Fruit fly (Drosophila melanogaster) whole organism, embryonic: ENCODE results near the gene Qsox2.

Experiments
- Awh ChIP-seq: fragments of 200-800 bp; sonication (Bioruptor generic); IDR thresholded peaks from 2 replicates; pipeline ENCODE4, ENCODE4 v1.3.6; 2022; ENCODE audit warnings: missing biosample characterization, missing genetic modification characterization
- B-H1 ChIP-seq: fragments of 200-800 bp; sonication (Bioruptor generic); IDR thresholded peaks from 3 replicates; pipeline ENCODE4 v1.3.6; 2022; ENCODE audit warnings: missing biosample characterization, missing genetic modification characterization
- CG10431 ChIP-seq: fragments of 200-800 bp; sonication (Bioruptor generic); optimal IDR thresholded peaks from 3 replicates; lab custom pipeline; 2018; ENCODE audit warnings: missing biosample characterization, mild to moderate bottlenecking, missing genetic modification characterization
- CG12942 ChIP-seq: fragments of 200-800 bp; sonication (Bioruptor generic); optimal IDR thresholded peaks from 3 replicates; lab custom pipeline; 2016; ENCODE audit warnings: missing biosample characterization, missing genetic modification characterization
- CG15479 ChIP-seq: fragments of 200-800 bp; sonication (Bioruptor generic); optimal IDR thresholded peaks from 3 replicates; lab custom pipeline; 2019; ENCODE audit warnings: missing biosample characterization, mild to moderate bottlenecking, missing genetic modification characterization, moderate library complexity
- CG15696 ChIP-seq: fragments of 200-800 bp; sonication (Bioruptor generic); optimal IDR thresholded peaks from 2 replicates; lab custom pipeline; 2019; ENCODE audit warnings: missing biosample characterization, mild to moderate bottlenecking, missing genetic modification characterization, moderate library complexity
- CG16815 ChIP-seq: fragments of 200-800 bp; sonication (Bioruptor generic); optimal IDR thresholded peaks from 3 replicates; lab custom pipeline; 2017; ENCODE audit warnings: missing biosample characterization, mild to moderate bottlenecking, missing genetic modification characterization
- CG17568 ChIP-seq: fragments of 200-800 bp; sonication (Bioruptor generic); optimal IDR thresholded peaks from 2 replicates; lab custom pipeline; 2018; ENCODE audit warnings: missing biosample characterization, mild to moderate bottlenecking, missing genetic modification characterization, moderate library complexity
- CG18599 ChIP-seq: fragments of 200-800 bp; sonication (Bioruptor generic); optimal IDR thresholded peaks from 3 replicates; lab custom pipeline; 2017; ENCODE audit warnings: missing biosample characterization, missing genetic modification characterization, mild to moderate bottlenecking, moderate library complexity, missing genetic modification reagents
- CG2116 ChIP-seq: fragments of 200-800 bp; sonication (Bioruptor generic); optimal IDR thresholded peaks from 3 replicates; lab custom pipeline; 2018; ENCODE audit warnings: missing biosample characterization, mild to moderate bottlenecking, missing genetic modification characterization
- CG2712 ChIP-seq: fragments of 200-800 bp; optimal IDR thresholded peaks from 3 replicates; lab custom pipeline; 2019; ENCODE audit warnings: missing biosample characterization, mild to moderate bottlenecking, missing genetic modification characterization, moderate library complexity
- CG3065 ChIP-seq: fragments of 200-800 bp; sonication (Bioruptor generic); optimal IDR thresholded peaks from 2 replicates; lab custom pipeline; 2016; ENCODE audit warnings: missing biosample characterization, missing genetic modification characterization
- CG33557 ChIP-seq: fragments of 200-800 bp; sonication (Bioruptor generic); optimal IDR thresholded peaks from 2 replicates; lab custom pipeline; 2019; ENCODE audit warnings: missing biosample characterization, mild to moderate bottlenecking, missing genetic modification characterization, moderate library complexity
- CG3407 ChIP-seq: fragments of 200-800 bp; sonication (Bioruptor generic); optimal IDR thresholded peaks from 2 replicates; lab custom pipeline; 2018; ENCODE audit warnings: missing biosample characterization, mild to moderate bottlenecking, missing genetic modification characterization
- CG4360 ChIP-seq: fragments of 200-800 bp; sonication (Bioruptor generic); IDR thresholded peaks from 2 replicates; pipeline ENCODE4 v1.3.6; 2022; ENCODE audit warnings: missing biosample characterization, missing genetic modification characterization
- CG6272 ChIP-seq: fragments of 200-800 bp; sonication (Bioruptor generic); IDR thresholded peaks from 2 replicates; pipeline ENCODE4 v1.3.6; 2022; ENCODE audit warnings: missing biosample characterization, missing genetic modification characterization
- CG7745 ChIP-seq: fragments of 200-800 bp; sonication (Bioruptor generic); optimal IDR thresholded peaks from 2 replicates; lab custom pipeline; 2018; ENCODE audit warnings: missing biosample characterization, mild to moderate bottlenecking, missing genetic modification characterization, moderate library complexity
- CG7839 ChIP-seq: fragments of 200-800 bp; sonication (Bioruptor generic); optimal IDR thresholded peaks from 3 replicates; lab custom pipeline; 2018; ENCODE audit warnings: missing biosample characterization, mild to moderate bottlenecking, missing genetic modification characterization, moderate library complexity
- CG8924 ChIP-seq: fragments of 200-800 bp; optimal IDR thresholded peaks from 3 replicates; lab custom pipeline; 2019; ENCODE audit warnings: missing biosample characterization, mild to moderate bottlenecking, missing genetic modification characterization, moderate library complexity
- Dref ChIP-seq: fragments of 200-800 bp; sonication (Bioruptor generic); IDR thresholded peaks from 2 replicates; pipeline ENCODE4 v1.3.6; 2022; ENCODE audit warnings: missing biosample characterization, missing genetic modification characterization
- E2f1 ChIP-seq: fragments of 200-800 bp; sonication (Bioruptor generic); IDR thresholded peaks from 2 replicates; pipeline ENCODE4 v1.3.6; 2022; ENCODE audit warnings: missing biosample characterization, missing genetic modification characterization
- Eip74EF ChIP-seq, 2 experiments: fragments of 200-800 bp in 1 of 2; fragments of >200 bp in 1 of 2; sonication (Bioruptor generic) in 1 of 2; optimal IDR thresholded peaks; 2 replicates each; lab custom pipeline; 2017 to 2019; ENCODE audit warnings: missing biosample characterization in 2 of 2, missing genetic modification characterization in 2 of 2, mild to moderate bottlenecking in 1 of 2, moderate library complexity in 1 of 2
- Elba2 ChIP-seq: fragments of 200-800 bp; sonication (Bioruptor generic); optimal IDR thresholded peaks from 3 replicates; lab custom pipeline; 2016; ENCODE audit warnings: missing biosample characterization, missing genetic modification characterization
- Gsc ChIP-seq: fragments of 200-800 bp; sonication (Bioruptor generic); IDR thresholded peaks from 2 replicates; pipeline ENCODE4 v1.3.6; 2022; ENCODE audit warnings: missing biosample characterization, missing genetic modification characterization
- Hsf ChIP-seq: fragments of 200-800 bp; sonication (Bioruptor generic); optimal IDR thresholded peaks from 3 replicates; lab custom pipeline; 2016; ENCODE audit warnings: missing biosample characterization, missing genetic modification characterization
- Jarid2 ChIP-seq: fragments of 200-800 bp; sonication (Bioruptor generic); optimal IDR thresholded peaks from 3 replicates; lab custom pipeline; 2017; ENCODE audit warnings: mild to moderate bottlenecking, missing biosample characterization, missing genetic modification reagents, missing genetic modification characterization
- Mad ChIP-seq: fragments of 200-800 bp; sonication (Bioruptor generic); optimal IDR thresholded peaks from 2 replicates; lab custom pipeline; 2016; ENCODE audit warnings: missing biosample characterization, missing genetic modification characterization
- Opbp ChIP-seq: fragments of 200-800 bp; sonication (Bioruptor generic); IDR thresholded peaks from 3 replicates; pipeline ENCODE4 v1.3.6; 2022; ENCODE audit warnings: missing biosample characterization, missing genetic modification characterization; ENCODE audit not compliant: partially characterized antibody
- Ptx1 ChIP-seq: fragments of 200-800 bp; sonication (Bioruptor generic); IDR thresholded peaks from 2 replicates; pipeline ENCODE4 v1.3.6; 2022; ENCODE audit warnings: missing biosample characterization, missing genetic modification characterization
- Rfx ChIP-seq: fragments of 200-800 bp; sonication (Bioruptor generic); IDR thresholded peaks from 2 replicates; pipeline ENCODE4 v1.3.6; 2022; ENCODE audit warnings: missing biosample characterization, missing genetic modification characterization
- Scr ChIP-seq: fragments of 200-800 bp; sonication (Bioruptor generic); IDR thresholded peaks from 2 replicates; pipeline ENCODE4 v1.3.6; 2022; ENCODE audit warnings: missing biosample characterization, missing genetic modification characterization; ENCODE audit not compliant: partially characterized antibody
- Side ChIP-seq: fragments of 200-800 bp; sonication (Bioruptor generic); optimal IDR thresholded peaks from 2 replicates; lab custom pipeline; 2016; ENCODE audit warnings: missing biosample characterization, missing genetic modification characterization
- Sox100B ChIP-seq: fragments of 200-800 bp; sonication (Bioruptor generic); optimal IDR thresholded peaks from 3 replicates; lab custom pipeline; 2018; ENCODE audit warnings: missing biosample characterization, mild to moderate bottlenecking, missing genetic modification characterization
- ac ChIP-seq: fragments of 200-800 bp; sonication (Bioruptor generic); optimal IDR thresholded peaks from 3 replicates; lab custom pipeline; 2017; ENCODE audit warnings: missing biosample characterization, mild to moderate bottlenecking, missing genetic modification characterization
- al ChIP-seq: fragments of 200-800 bp; sonication (Bioruptor generic); IDR thresholded peaks from 2 replicates; pipeline ENCODE4 v1.3.6; 2022; ENCODE audit warnings: missing biosample characterization, missing genetic modification characterization
- chinmo ChIP-seq: fragments of 200-800 bp; sonication (Bioruptor generic); IDR thresholded peaks from 4 replicates; pipeline ENCODE4 v1.3.6; 2022; ENCODE audit warnings: missing biosample characterization, missing genetic modification characterization; ENCODE audit not compliant: partially characterized antibody
- crol ChIP-seq: fragments of 200-800 bp; sonication (Bioruptor generic); IDR thresholded peaks from 2 replicates; pipeline ENCODE4 v1.3.6; 2022; ENCODE audit warnings: missing biosample characterization, missing genetic modification characterization
- exex ChIP-seq: fragments of 200-800 bp; sonication (Bioruptor generic); optimal IDR thresholded peaks from 4 replicates; lab custom pipeline; 2018; ENCODE audit warnings: missing biosample characterization, mild to moderate bottlenecking, missing genetic modification characterization, moderate library complexity
- gcm ChIP-seq: fragments of 200-800 bp; sonication (Bioruptor generic); optimal IDR thresholded peaks from 2 replicates; lab custom pipeline; 2019; ENCODE audit warnings: missing biosample characterization, mild to moderate bottlenecking, missing genetic modification characterization, moderate library complexity
- jing ChIP-seq: fragments of 200-800 bp; sonication (Bioruptor generic); optimal IDR thresholded peaks from 2 replicates; lab custom pipeline; 2018; ENCODE audit warnings: missing biosample characterization, mild to moderate bottlenecking, missing genetic modification characterization
- kah ChIP-seq: fragments of 200-800 bp; sonication (Bioruptor generic); optimal IDR thresholded peaks from 2 replicates; lab custom pipeline; 2018; ENCODE audit warnings: missing biosample characterization, mild to moderate bottlenecking, missing genetic modification characterization
- lov ChIP-seq, 2 experiments: fragments of 200-800 bp in 1 of 2; fragments of >200 bp in 1 of 2; sonication (Bioruptor generic) in 1 of 2; IDR thresholded peaks in 1 of 2; optimal IDR thresholded peaks in 1 of 2; 2 replicates in 1 of 2; 3 replicates in 1 of 2; pipeline versions ENCODE4 v1.3.6 to Lab custom; 2017 to 2022; ENCODE audit warnings: missing biosample characterization in 1 of 2, missing genetic modification characterization in 1 of 2
- mam ChIP-seq: fragments of 200-800 bp; sonication (Bioruptor generic); optimal IDR thresholded peaks from 3 replicates; lab custom pipeline; 2016; ENCODE audit warnings: missing biosample characterization, missing genetic modification characterization
- nerfin-1 ChIP-seq: fragments of 200-800 bp; sonication (Bioruptor generic); optimal IDR thresholded peaks from 3 replicates; lab custom pipeline; 2019; ENCODE audit warnings: missing biosample characterization, mild to moderate bottlenecking, missing genetic modification characterization, moderate library complexity
- oc ChIP-seq: fragments of 200-800 bp; sonication (Bioruptor generic); optimal IDR thresholded peaks from 2 replicates; lab custom pipeline; 2018; ENCODE audit warnings: missing biosample characterization, mild to moderate bottlenecking, missing genetic modification characterization, moderate library complexity
- org-1 ChIP-seq: fragments of 200-800 bp; sonication (Bioruptor generic); optimal IDR thresholded peaks from 2 replicates; lab custom pipeline; 2017; ENCODE audit warnings: missing biosample characterization, missing genetic modification characterization
- rib ChIP-seq: fragments of 200-800 bp; sonication (Bioruptor generic); IDR thresholded peaks from 2 replicates; pipeline ENCODE4 v1.3.6; 2022; ENCODE audit warnings: missing biosample characterization, missing genetic modification characterization
- slp2 ChIP-seq: fragments of 200-800 bp; sonication (Bioruptor generic); optimal IDR thresholded peaks from 2 replicates; lab custom pipeline; 2016; ENCODE audit warnings: missing biosample characterization, missing genetic modification characterization
- vfl ChIP-seq: fragments of 200-800 bp; sonication (Bioruptor generic); optimal IDR thresholded peaks from 2 replicates; lab custom pipeline; 2016; ENCODE audit warnings: missing biosample characterization, missing genetic modification characterization

The Qsox2 gene

DNA sequence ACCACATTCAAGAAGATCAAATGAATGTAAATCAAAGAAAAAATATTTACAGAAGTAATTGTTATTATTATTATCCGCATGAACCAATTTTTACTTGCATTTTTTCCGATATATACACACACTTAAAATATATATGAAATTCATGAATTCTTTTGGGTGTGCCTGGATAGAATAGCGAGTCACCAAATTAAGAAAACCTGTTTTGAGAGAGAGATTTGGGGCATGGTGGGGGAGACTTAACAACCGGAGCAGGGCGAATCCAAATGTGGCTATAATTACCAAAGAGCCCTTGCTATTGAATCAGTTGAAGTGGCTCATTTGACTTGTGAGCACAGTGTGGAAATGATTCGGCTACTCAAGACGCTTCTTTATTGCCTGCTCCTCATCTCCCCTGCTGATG is at the start of gene Qsox2:
Qsox2 (plus strand) TSS at position 301 of the 400 bp plus-strand sequence.
- TF ChIP-seq Ptx1 (GFP tag; lab: Robert Waterston, UW) (no peak), chinmo (0 out of 4 replicates have a peak, but pooled peaks have one; percentile 21), slp2 (GFP tag; lab: Kevin White, UChicago) (no peak), Jarid2 (GFP tag; lab: Kevin White, UChicago) (peak; percentile 37), Awh (0 out of 2 replicates have a peak, but pooled peaks have one; percentile 11), CG3407 (GFP tag; lab: Kevin White, UChicago) (no peak), Rfx (peak; percentile 6; the same call in 1 of the 2 replicates), crol (GFP tag; lab: Robert Waterston, UW) (peak; percentile 51; the same call in 1 of the 2 replicates), CG8924 (no peak), Gsc (no peak)

DNA sequence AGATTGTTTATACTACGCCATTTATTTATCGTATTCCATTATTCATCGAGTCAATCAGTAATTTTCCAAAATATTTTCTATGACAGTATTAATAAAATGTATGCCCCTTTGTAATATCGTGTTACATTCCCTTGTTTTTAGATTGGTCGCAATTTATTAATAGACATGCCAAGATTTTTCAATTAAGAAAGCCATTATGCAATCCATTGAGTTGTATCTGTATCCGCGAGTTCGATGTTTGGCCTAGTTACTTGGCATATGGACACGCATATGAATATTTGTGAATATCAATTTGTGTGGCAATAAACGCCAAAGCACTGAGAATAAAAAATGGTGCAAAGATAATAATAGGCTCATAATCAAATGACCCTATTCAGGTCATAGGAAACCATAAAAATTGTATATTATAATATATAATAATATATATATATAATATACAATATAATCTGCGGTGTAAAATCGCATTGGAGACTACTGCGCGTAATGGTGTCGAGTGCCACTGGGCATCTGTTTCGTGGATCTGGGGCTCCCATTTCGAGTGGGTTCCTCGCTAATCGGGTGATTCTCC is 49.6 kb upstream of the Qsox2 start:
- TF ChIP-seq rib (GFP tag; lab: Robert Waterston, UW) (no peak), CG17568 (no peak), CG16815 (GFP tag; lab: Kevin White, UChicago) (no peak), B-H1 (GFP tag; lab: Robert Waterston, UW) (no peak), CG33557 (GFP tag; lab: Kevin White, UChicago) (no peak), CG2712 (tag; lab: Kevin White, UChicago) (peak; percentile 21), CG2116 (GFP tag; lab: Kevin White, UChicago) (no peak), Eip74EF (GFP tag; optimal IDR thresholded peaks at IDR 0.05; lab: Kevin White, UChicago) (no peak), CG7839 (tag; lab: Kevin White, UChicago) (peak; percentile 20), lov (optimal IDR thresholded peaks at IDR 0.05; lab: Kevin White, UChicago) (no peak), lov (GFP tag; IDR thresholded peaks at IDR 0.05; lab: Robert Waterston, UW) (no peak), CG15696 (no peak), kah (GFP tag; lab: Kevin White, UChicago) (no peak), exex (tag; lab: Kevin White, UChicago) (no peak), CG15479 (no peak), ac (GFP tag; lab: Kevin White, UChicago) (no peak), E2f1 (GFP tag; lab: Robert Waterston, UW) (no peak), vfl (GFP tag; lab: Kevin White, UChicago) (no peak), CG6272 (GFP tag; lab: Robert Waterston, UW) (no peak), CG18599 (no peak), al (GFP tag; lab: Robert Waterston, UW) (no peak), jing (GFP tag; lab: Kevin White, UChicago) (no peak), gcm (GFP tag; lab: Kevin White, UChicago) (no peak), CG4360 (GFP tag; lab: Robert Waterston, UW) (no peak), org-1 (no peak), Sox100B (GFP tag; lab: Kevin White, UChicago) (no peak), Hsf (GFP tag; lab: Kevin White, UChicago) (no peak), CG10431 (GFP tag; lab: Kevin White, UChicago) (no peak), mam (GFP tag; lab: Kevin White, UChicago) (no peak), Opbp (no peak), CG12942 (GFP tag; lab: Kevin White, UChicago) (no peak), oc (tag; lab: Kevin White, UChicago) (no peak), Elba2 (GFP tag; lab: Kevin White, UChicago) (no peak), Mad (GFP tag; lab: Kevin White, UChicago) (no peak), Scr (no peak), Dref (no peak), CG3065 (no peak), nerfin-1 (tag; lab: Kevin White, UChicago) (no peak), Side (no peak), CG7745 (tag; lab: Kevin White, UChicago) (no peak)
